Fruit fly (Drosophila melanogaster) whole organism, embryonic: Measurements from ENCODE around the gene Pde9.

Source experiments
- B-H1 ChIP-seq: fragments of 200-800 bp; sonication (Bioruptor generic); IDR thresholded peaks from 3 replicates; pipeline ENCODE4 v1.3.6; 2022; ENCODE audit warnings: missing biosample characterization, missing genetic modification characterization
- B-H2 ChIP-seq: fragments of 200-800 bp; sonication (Bioruptor generic); optimal IDR thresholded peaks from 2 replicates; lab custom pipeline; 2018; ENCODE audit warnings: missing biosample characterization, mild to moderate bottlenecking, missing genetic modification characterization
- Bteb2 ChIP-seq: fragments of 200-800 bp; sonication (Bioruptor generic); optimal IDR thresholded peaks from 2 replicates; lab custom pipeline; 2016; ENCODE audit warnings: missing biosample characterization, missing genetic modification characterization
- CG10565 ChIP-seq: fragments of 200-800 bp; sonication (Bioruptor generic); optimal IDR thresholded peaks from 3 replicates; lab custom pipeline; 2016; ENCODE audit warnings: missing biosample characterization, mild to moderate bottlenecking, missing genetic modification characterization
- CG11093 ChIP-seq: fragments of 200-800 bp; sonication (Bioruptor generic); IDR thresholded peaks from 3 replicates; pipeline ENCODE4 v1.3.6; 2022; ENCODE audit warnings: missing biosample characterization, missing genetic modification characterization
- CG11504 ChIP-seq: fragments of 200-800 bp; sonication (Bioruptor generic); optimal IDR thresholded peaks from 3 replicates; lab custom pipeline; 2019; ENCODE audit warnings: missing biosample characterization, mild to moderate bottlenecking, missing genetic modification characterization, moderate library complexity
- CG11695 ChIP-seq: fragments of 200-800 bp; sonication (Bioruptor generic); IDR thresholded peaks from 3 replicates; pipeline ENCODE4 v1.3.6; 2022; ENCODE audit warnings: missing biosample characterization, missing genetic modification characterization
- CG14667 ChIP-seq: fragments of 200-800 bp; sonication (Bioruptor generic); IDR thresholded peaks from 2 replicates; pipeline ENCODE4 v1.3.6; 2022; ENCODE audit warnings: missing biosample characterization, missing genetic modification characterization
- CG14965 ChIP-seq: fragments of 200-800 bp; sonication (Bioruptor generic); optimal IDR thresholded peaks from 2 replicates; lab custom pipeline; 2016; ENCODE audit warnings: missing biosample characterization, missing genetic modification characterization, borderline replicate concordance
- CG15073 ChIP-seq: fragments of 200-800 bp; sonication (Bioruptor generic); optimal IDR thresholded peaks from 2 replicates; lab custom pipeline; 2016; ENCODE audit warnings: missing biosample characterization, missing genetic modification characterization
- CG1603 ChIP-seq: fragments of 200-800 bp; sonication (Bioruptor generic); optimal IDR thresholded peaks from 2 replicates; lab custom pipeline; 2019; ENCODE audit warnings: missing biosample characterization, mild to moderate bottlenecking, missing genetic modification characterization, moderate library complexity
- CG16863 ChIP-seq: fragments of 200-800 bp; sonication (Bioruptor generic); optimal IDR thresholded peaks from 3 replicates; lab custom pipeline; 2016; ENCODE audit warnings: missing biosample characterization, missing genetic modification characterization
- CG17186 ChIP-seq: fragments of 200-800 bp; sonication (Bioruptor generic); optimal IDR thresholded peaks from 3 replicates; lab custom pipeline; 2017; ENCODE audit warnings: missing biosample characterization, missing genetic modification reagents, missing genetic modification characterization
- CG2116 ChIP-seq: fragments of 200-800 bp; sonication (Bioruptor generic); optimal IDR thresholded peaks from 3 replicates; lab custom pipeline; 2018; ENCODE audit warnings: missing biosample characterization, mild to moderate bottlenecking, missing genetic modification characterization
- CG3163 ChIP-seq: fragments of 200-800 bp; sonication (Bioruptor generic); optimal IDR thresholded peaks from 3 replicates; lab custom pipeline; 2016; ENCODE audit warnings: missing biosample characterization, missing genetic modification characterization
- CG32772 ChIP-seq: fragments of 200-800 bp; sonication (Bioruptor generic); IDR thresholded peaks from 2 replicates; pipeline ENCODE4 v1.3.6; 2022; ENCODE audit warnings: missing biosample characterization, missing genetic modification characterization
- CG4707 ChIP-seq: fragments of 200-800 bp; sonication (Bioruptor generic); optimal IDR thresholded peaks from 2 replicates; lab custom pipeline; 2018; ENCODE audit warnings: missing biosample characterization, mild to moderate bottlenecking, missing genetic modification characterization, moderate library complexity
- CG7357 ChIP-seq: fragments of 200-800 bp; sonication (Bioruptor generic); IDR thresholded peaks from 3 replicates; pipeline ENCODE4 v1.3.6; 2022; ENCODE audit warnings: missing biosample characterization, missing genetic modification characterization
- CG8290 ChIP-seq, 3 experiments: fragments of 200-800 bp; sonication (Bioruptor generic); optimal IDR thresholded peaks; 2 replicates each; lab custom pipeline; 2016 to 2019; ENCODE audit warnings: missing biosample characterization in 3 of 3, missing genetic modification characterization in 3 of 3, mild to moderate bottlenecking in 2 of 3, moderate library complexity in 1 of 3
- CG8388 ChIP-seq: fragments of 200-800 bp; sonication (Bioruptor generic); optimal IDR thresholded peaks from 2 replicates; lab custom pipeline; 2019; ENCODE audit warnings: missing biosample characterization, mild to moderate bottlenecking, missing genetic modification characterization, moderate library complexity
- CG9609 ChIP-seq: fragments of 200-800 bp; sonication (Bioruptor generic); optimal IDR thresholded peaks from 3 replicates; lab custom pipeline; 2016; ENCODE audit warnings: missing biosample characterization, missing genetic modification characterization
- CkIIα-i1 ChIP-seq: fragments of 200-800 bp; sonication (Bioruptor generic); IDR thresholded peaks from 2 replicates; pipeline ENCODE4 v1.3.6; 2022; ENCODE audit warnings: missing biosample characterization, missing genetic modification characterization
- Dref ChIP-seq: fragments of 200-800 bp; sonication (Bioruptor generic); IDR thresholded peaks from 2 replicates; pipeline ENCODE4 v1.3.6; 2022; ENCODE audit warnings: missing biosample characterization, missing genetic modification characterization
- Ets97D ChIP-seq: fragments of 200-800 bp; sonication (Bioruptor generic); optimal IDR thresholded peaks from 3 replicates; lab custom pipeline; 2016; ENCODE audit warnings: missing biosample characterization, missing genetic modification characterization
- Gug ChIP-seq: fragments of 200-800 bp; sonication (Bioruptor generic); IDR thresholded peaks from 4 replicates; pipeline ENCODE4 v1.3.6; 2022; ENCODE audit warnings: missing biosample characterization, missing genetic modification characterization
- Hr3 ChIP-seq: fragments of 200-800 bp; sonication (Bioruptor generic); optimal IDR thresholded peaks from 3 replicates; lab custom pipeline; 2016; ENCODE audit warnings: missing biosample characterization, missing genetic modification characterization
- Hsf ChIP-seq: fragments of 200-800 bp; sonication (Bioruptor generic); optimal IDR thresholded peaks from 3 replicates; lab custom pipeline; 2016; ENCODE audit warnings: missing biosample characterization, missing genetic modification characterization
- Oaz ChIP-seq: fragments of 200-800 bp; sonication (Bioruptor generic); IDR thresholded peaks from 2 replicates; pipeline ENCODE4 v1.3.6; 2022; ENCODE audit warnings: missing biosample characterization, missing genetic modification characterization
- Tbp ChIP-seq: fragments of >200 bp; optimal IDR thresholded peaks from 2 replicates; lab custom pipeline; 2018; ENCODE audit warnings: missing biosample characterization, missing genetic modification characterization
- Usf ChIP-seq: fragments of 200-800 bp; sonication (Bioruptor generic); optimal IDR thresholded peaks from 2 replicates; lab custom pipeline; 2017; ENCODE audit warnings: missing genotype, missing biosample characterization, missing genetic modification characterization
- az2 ChIP-seq: fragments of 200-800 bp; sonication (Bioruptor generic); optimal IDR thresholded peaks from 3 replicates; lab custom pipeline; 2016; ENCODE audit warnings: missing biosample characterization, missing genetic modification characterization
- bcd ChIP-seq: fragments of 200-800 bp; sonication (Bioruptor generic); optimal IDR thresholded peaks from 2 replicates; lab custom pipeline; 2017; ENCODE audit warnings: missing biosample characterization, mild to moderate bottlenecking, missing genetic modification characterization
- dmrt11E ChIP-seq: fragments of 200-800 bp; sonication (Bioruptor generic); optimal IDR thresholded peaks from 3 replicates; lab custom pipeline; 2018; ENCODE audit warnings: missing biosample characterization, mild to moderate bottlenecking, missing genetic modification characterization, moderate library complexity
- dmrt99B ChIP-seq: fragments of 200-800 bp; sonication (Bioruptor generic); optimal IDR thresholded peaks from 2 replicates; lab custom pipeline; 2018; ENCODE audit warnings: missing biosample characterization, mild to moderate bottlenecking, missing genetic modification characterization, moderate library complexity
- ftz-f1 ChIP-seq: fragments of 200-800 bp; sonication (Bioruptor generic); optimal IDR thresholded peaks from 2 replicates; lab custom pipeline; 2016; ENCODE audit warnings: missing biosample characterization, missing genetic modification characterization
- grau ChIP-seq: fragments of 200-800 bp; optimal IDR thresholded peaks from 3 replicates; lab custom pipeline; 2019; ENCODE audit warnings: missing biosample characterization, mild to moderate bottlenecking, missing genetic modification characterization, moderate library complexity
- hb ChIP-seq: fragments of 200-800 bp; sonication (Bioruptor generic); IDR thresholded peaks from 3 replicates; pipeline ENCODE4 v1.3.6; 2022; ENCODE audit warnings: missing biosample characterization, missing genetic modification characterization; ENCODE audit not compliant: partially characterized antibody
- hbn ChIP-seq: fragments of 200-800 bp; sonication (Bioruptor generic); IDR thresholded peaks from 2 replicates; pipeline ENCODE4 v1.3.6; 2022; ENCODE audit warnings: missing biosample characterization, missing genetic modification characterization; ENCODE audit not compliant: partially characterized antibody
- jumu ChIP-seq: fragments of 200-800 bp; sonication (Bioruptor generic); optimal IDR thresholded peaks from 3 replicates; lab custom pipeline; 2016; ENCODE audit warnings: missing biosample characterization, missing genetic modification characterization
- maf-S ChIP-seq: fragments of 200-800 bp; sonication (Bioruptor generic); optimal IDR thresholded peaks from 2 replicates; lab custom pipeline; 2016; ENCODE audit warnings: missing biosample characterization, missing genetic modification characterization
- mam ChIP-seq: fragments of 200-800 bp; sonication (Bioruptor generic); optimal IDR thresholded peaks from 3 replicates; lab custom pipeline; 2016; ENCODE audit warnings: missing biosample characterization, missing genetic modification characterization
- nerfin-1 ChIP-seq: fragments of 200-800 bp; sonication (Bioruptor generic); optimal IDR thresholded peaks from 3 replicates; lab custom pipeline; 2019; ENCODE audit warnings: missing biosample characterization, mild to moderate bottlenecking, missing genetic modification characterization, moderate library complexity
- onecut ChIP-seq: fragments of 200-800 bp; sonication (Bioruptor generic); IDR thresholded peaks from 2 replicates; pipeline ENCODE4 v1.3.6; 2022; ENCODE audit warnings: missing biosample characterization, missing genetic modification characterization
- ro ChIP-seq: fragments of 200-800 bp; sonication (Bioruptor generic); IDR thresholded peaks from 2 replicates; pipeline ENCODE4 v1.3.6; 2022; ENCODE audit warnings: missing biosample characterization, missing genetic modification characterization
- sna ChIP-seq: fragments of 200-800 bp; sonication (Bioruptor generic); IDR thresholded peaks from 2 replicates; pipeline ENCODE4 v1.3.6; 2022; ENCODE audit warnings: missing biosample characterization, missing genetic modification characterization; ENCODE audit not compliant: partially characterized antibody
- sug ChIP-seq: fragments of 200-800 bp; optimal IDR thresholded peaks from 2 replicates; lab custom pipeline; 2019; ENCODE audit warnings: missing biosample characterization, mild to moderate bottlenecking, missing genetic modification characterization, moderate library complexity
- tgo ChIP-seq: fragments of 200-800 bp; sonication (Bioruptor generic); IDR thresholded peaks from 3 replicates; pipeline ENCODE4 v1.3.6; 2022; ENCODE audit warnings: missing biosample characterization, missing genetic modification characterization
- wor ChIP-seq: fragments of 200-800 bp; sonication (Bioruptor generic); IDR thresholded peaks from 2 replicates; pipeline ENCODE4 v1.3.6; 2022; ENCODE audit warnings: missing biosample characterization, missing genetic modification characterization
- zfh1 ChIP-seq: fragments of 200-800 bp; sonication (Bioruptor generic); IDR thresholded peaks from 3 replicates; pipeline ENCODE4 v1.3.6; 2022; ENCODE audit warnings: missing biosample characterization, missing genetic modification characterization

Gene Pde9

dm6 chrX:12909577-12910426, 12.7 kb upstream of the Pde9 start, which contains the start of the genes Brms1 and CG4645 (continued):
- TF ChIP-seq Gug (GFP tag; lab: Robert Waterston, UW), result peak; percentile 65; the same call in 2 of the 4 replicates
- no peak for TF ChIP-seq CG1603 (tag; lab: Kevin White, UChicago)
- 0 out of 3 replicates have a peak, but pooled peaks have one; percentile 39 for TF ChIP-seq tgo (GFP tag; lab: Robert Waterston, UW)
- TF ChIP-seq CG14667 (GFP tag; lab: Robert Waterston, UW), result 0 out of 2 replicates have a peak, but pooled peaks have one; percentile 21
- peak; percentile 41; the same call in 1 of the 3 replicates for TF ChIP-seq zfh1 (GFP tag; lab: Robert Waterston, UW)
- TF ChIP-seq dmrt11E (tag; lab: Kevin White, UChicago), result peak; percentile 43
- TF ChIP-seq hbn (GFP tag; lab: Robert Waterston, UW), result no peak
- TF ChIP-seq CG2116, result peak; percentile 44
- peak; percentile 28 for TF ChIP-seq mam (GFP tag; lab: Kevin White, UChicago)
- TF ChIP-seq Oaz (GFP tag; lab: Robert Waterston, UW), result no peak
- TF ChIP-seq Hr3, result peak; percentile 58
- TF ChIP-seq CkIIα-i1 (GFP tag; lab: Robert Waterston, UW), result no peak
- no peak for TF ChIP-seq onecut (GFP tag; lab: Robert Waterston, UW)
- no peak for TF ChIP-seq CG3163 (GFP tag; lab: Kevin White, UChicago)
- no peak for TF ChIP-seq maf-S (GFP tag; lab: Kevin White, UChicago)
- TF ChIP-seq bcd (GFP tag; lab: Kevin White, UChicago), result peak; percentile 55
- peak; percentile 25 for TF ChIP-seq CG8290 (GFP tag; optimal IDR thresholded peaks at IDR 0.05; lab: Kevin White, UChicago)
- TF ChIP-seq CG8290 (tag; optimal IDR thresholded peaks at IDR 0.05; lab: Kevin White, UChicago), result peak; percentile 39 to 56
- peak; percentile 69 for TF ChIP-seq sug
- no peak for TF ChIP-seq ftz-f1
- no peak for TF ChIP-seq jumu (GFP tag; lab: Kevin White, UChicago)
- no peak for TF ChIP-seq CG14965 (GFP tag; lab: Kevin White, UChicago)
- TF ChIP-seq dmrt99B (tag; lab: Kevin White, UChicago), result peak; percentile 51
- no peak for TF ChIP-seq CG32772 (GFP tag; lab: Robert Waterston, UW)
- TF ChIP-seq Usf (GFP tag; lab: Kevin White, UChicago), result peak; percentile 30
- no peak for TF ChIP-seq CG4707 (GFP tag; lab: Kevin White, UChicago)
- TF ChIP-seq az2, result peak; percentile 29
- TF ChIP-seq CG11093 (GFP tag; lab: Robert Waterston, UW), result no peak
- TF ChIP-seq CG8388 (GFP tag; lab: Kevin White, UChicago), result peak; percentile 9
- peak; percentile 28 for TF ChIP-seq B-H2 (GFP tag; lab: Kevin White, UChicago)
- TF ChIP-seq CG10565 (GFP tag; lab: Kevin White, UChicago), result no peak
- no peak for TF ChIP-seq CG7357 (GFP tag; lab: Robert Waterston, UW)
- peak; percentile 13 for TF ChIP-seq Ets97D
- no peak for TF ChIP-seq CG11695 (GFP tag; lab: Robert Waterston, UW)
- TF ChIP-seq Tbp, result no peak
- TF ChIP-seq ro, result no peak
- 0 out of 2 replicates have a peak, but pooled peaks have one; percentile 27 for TF ChIP-seq sna (GFP tag; lab: Robert Waterston, UW)
- peak; percentile 3 for TF ChIP-seq Bteb2
- TF ChIP-seq nerfin-1 (tag; lab: Kevin White, UChicago), result peak; percentile 31
- no peak for TF ChIP-seq CG17186
- TF ChIP-seq CG16863 (GFP tag; lab: Kevin White, UChicago), result no peak
- TF ChIP-seq B-H1 (GFP tag; lab: Robert Waterston, UW), result no peak
- peak; percentile 63 for TF ChIP-seq CG11504 (tag; lab: Kevin White, UChicago)
- peak; percentile 69 for TF ChIP-seq Dref (GFP tag; lab: Robert Waterston, UW)
- TF ChIP-seq grau (tag; lab: Kevin White, UChicago), result peak; percentile 57
- no peak for TF ChIP-seq CG15073
- no peak for TF ChIP-seq wor (GFP tag; lab: Robert Waterston, UW)
- no peak for TF ChIP-seq hb (GFP tag; lab: Robert Waterston, UW)
- peak; percentile 7 for TF ChIP-seq CG9609 (GFP tag; lab: Kevin White, UChicago)
- peak; percentile 45 for TF ChIP-seq Hsf
